Worm (Caenorhabditis elegans) whole organism, midembryonic: ENCODE results near the gene dach-1.

Experiments used
- T22C8.4 ChIP-seq: fragments of 200-800 bp; sonication (Bioruptor generic); IDR thresholded peaks from 2 replicates; pipeline ENCODE4 v1.3.6; 2022; ENCODE audit warnings: missing genetic modification characterization, missing compliant biosample characterization
- cog-1 ChIP-seq: sonication (generic microtip); optimal IDR thresholded peaks from 2 replicates; lab custom pipeline; 2016; ENCODE audit warnings: missing genetic modification characterization, missing compliant biosample characterization
- flt-1 ChIP-seq: fragments of 200-800 bp; sonication (Bioruptor generic); IDR thresholded peaks from 2 replicates; pipeline ENCODE4 v1.3.6; 2022; ENCODE audit warnings: missing genetic modification characterization, missing compliant biosample characterization
- klf-2 ChIP-seq: fragments of 200-800 bp; sonication (Bioruptor generic); conservative IDR thresholded peaks from 2 replicates; pipeline ENCODE4 v1.3.6; 2022; ENCODE audit warnings: missing genetic modification reagents, missing genetic modification characterization, missing compliant biosample characterization
- med-1 ChIP-seq: sonication (generic microtip); optimal IDR thresholded peaks from 2 replicates; lab custom pipeline; 2017; ENCODE audit warnings: missing genetic modification characterization, mild to moderate bottlenecking, missing compliant biosample characterization, antibody characterized with exemption, missing genetic modification reagents; ENCODE audit not compliant: insufficient read depth
- ref-1 ChIP-seq: fragments of 200-800 bp; sonication (Bioruptor generic); conservative IDR thresholded peaks from 2 replicates; pipeline ENCODE4 v1.3.6; 2022; ENCODE audit warnings: missing genetic modification reagents, missing genetic modification characterization, missing compliant biosample characterization
- tab-1 ChIP-seq: fragments of 200-800 bp; sonication (Bioruptor generic); IDR thresholded peaks from 2 replicates; pipeline ENCODE4 v1.3.6; 2022; ENCODE audit warnings: missing genetic modification characterization, missing compliant biosample characterization
- ztf-23 ChIP-seq: fragments of 200-800 bp; sonication (Bioruptor generic); IDR thresholded peaks from 2 replicates; pipeline ENCODE4 v1.3.6; 2022; ENCODE audit warnings: missing genetic modification reagents, missing genetic modification characterization, missing compliant biosample characterization
- ztf-29 ChIP-seq: fragments of 200-800 bp; sonication (Bioruptor generic); IDR thresholded peaks from 2 replicates; pipeline ENCODE4 v1.3.6; 2022; ENCODE audit warnings: missing genetic modification reagents, missing genetic modification characterization, missing compliant biosample characterization

The dach-1 gene

ce11 chrV:3922547-3922946 lies 27.3 kb upstream of the dach-1 start:
- no peak for TF ChIP-seq flt-1 (GFP tag; lab: Robert Waterston, UW)
- TF ChIP-seq ztf-29 (GFP tag; lab: Robert Waterston, UW), result no peak
- no peak for TF ChIP-seq cog-1 (tag; lab: Kevin White, UChicago)
- TF ChIP-seq ztf-23 (GFP tag; lab: Robert Waterston, UW), result no peak
- TF ChIP-seq tab-1 (GFP tag; lab: Robert Waterston, UW), result no peak
- TF ChIP-seq T22C8.4 (GFP tag; lab: Robert Waterston, UW), result no peak
- TF ChIP-seq med-1 (GFP tag; lab: Kevin White, UChicago), result no peak
- no peak for TF ChIP-seq klf-2 (GFP tag; lab: Robert Waterston, UW)
- TF ChIP-seq ref-1 (GFP tag; lab: Robert Waterston, UW), result no peak

DNA sequence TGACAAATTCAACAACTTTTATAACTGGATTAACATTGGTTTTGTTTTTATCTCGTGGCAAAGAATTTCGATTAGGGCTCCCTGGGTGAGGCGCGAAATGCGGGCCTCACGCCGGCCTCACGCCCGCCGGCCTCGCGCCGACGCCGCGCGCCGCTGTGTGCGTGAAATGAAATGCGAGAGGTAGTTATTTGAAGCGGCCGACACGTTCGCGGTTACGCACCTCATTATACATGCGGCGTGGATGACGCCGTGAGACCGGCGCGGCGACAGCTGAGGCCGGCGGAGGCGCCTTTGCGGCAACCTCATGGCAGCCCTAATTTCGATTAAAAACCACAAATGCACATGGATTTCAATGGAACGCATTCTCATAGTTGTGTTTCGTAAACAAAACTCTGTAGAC lies 22.3 kb upstream of the dach-1 start:
- TF ChIP-seq ztf-23 (GFP tag; lab: Robert Waterston, UW) (no peak), T22C8.4 (GFP tag; lab: Robert Waterston, UW) (no peak), ztf-29 (GFP tag; lab: Robert Waterston, UW) (no peak), tab-1 (GFP tag; lab: Robert Waterston, UW) (no peak), klf-2 (GFP tag; lab: Robert Waterston, UW) (0 out of 2 replicates have a peak, but pooled peaks have one; percentile 42), med-1 (GFP tag; lab: Kevin White, UChicago) (no peak), ref-1 (GFP tag; lab: Robert Waterston, UW) (no peak), cog-1 (tag; lab: Kevin White, UChicago) (no peak)

DNA sequence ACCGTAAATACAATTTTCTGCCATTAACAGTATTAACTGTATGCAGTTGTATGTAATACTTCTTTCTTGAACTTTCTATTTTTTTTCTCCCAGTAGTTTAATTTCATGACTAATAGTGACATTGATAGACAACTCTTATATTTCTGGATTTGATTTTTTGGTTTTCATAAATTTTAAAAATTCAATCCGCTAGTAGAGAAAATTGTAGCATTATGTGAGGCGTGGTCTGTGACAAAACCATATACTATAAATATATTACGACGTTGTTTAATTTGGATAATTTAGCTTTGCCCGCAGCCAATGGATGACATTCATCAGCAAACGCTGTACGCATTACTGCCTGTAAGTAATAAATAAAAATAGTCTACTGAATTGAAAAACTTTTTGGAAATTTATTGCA lies 20.7 kb upstream of the dach-1 start, which contains the start of gene srx-64:
srx-64 (plus strand) TSS at position 301 of the 400 bp plus-strand sequence.
- TF ChIP-seq ztf-23 (GFP tag; lab: Robert Waterston, UW), result no peak
- TF ChIP-seq ztf-29 (GFP tag; lab: Robert Waterston, UW), result no peak
- no peak for TF ChIP-seq ref-1 (GFP tag; lab: Robert Waterston, UW)
- no peak for TF ChIP-seq flt-1 (GFP tag; lab: Robert Waterston, UW)
- TF ChIP-seq T22C8.4 (GFP tag; lab: Robert Waterston, UW), result no peak
- TF ChIP-seq cog-1 (tag; lab: Kevin White, UChicago), result no peak
- no peak for TF ChIP-seq med-1 (GFP tag; lab: Kevin White, UChicago)
- TF ChIP-seq klf-2 (GFP tag; lab: Robert Waterston, UW), result no peak
- TF ChIP-seq tab-1 (GFP tag; lab: Robert Waterston, UW), result no peak

- no peak for TF ChIP-seq flt-1 (GFP tag; lab: Robert Waterston, UW)
- no peak for TF ChIP-seq ztf-29 (GFP tag; lab: Robert Waterston, UW)
- no peak for TF ChIP-seq T22C8.4 (GFP tag; lab: Robert Waterston, UW)
- TF ChIP-seq tab-1 (GFP tag; lab: Robert Waterston, UW), result no peak
- no peak for TF ChIP-seq ztf-23 (GFP tag; lab: Robert Waterston, UW)
- no peak for TF ChIP-seq klf-2 (GFP tag; lab: Robert Waterston, UW)
- no peak for TF ChIP-seq med-1 (GFP tag; lab: Kevin White, UChicago)
Observed at ce11 chrV:3931326-3931725, 18.5 kb upstream of the dach-1 start, which contains the start of gene srx-63. Gene srx-63 (plus strand): TSS chrV:3931626.

DNA sequence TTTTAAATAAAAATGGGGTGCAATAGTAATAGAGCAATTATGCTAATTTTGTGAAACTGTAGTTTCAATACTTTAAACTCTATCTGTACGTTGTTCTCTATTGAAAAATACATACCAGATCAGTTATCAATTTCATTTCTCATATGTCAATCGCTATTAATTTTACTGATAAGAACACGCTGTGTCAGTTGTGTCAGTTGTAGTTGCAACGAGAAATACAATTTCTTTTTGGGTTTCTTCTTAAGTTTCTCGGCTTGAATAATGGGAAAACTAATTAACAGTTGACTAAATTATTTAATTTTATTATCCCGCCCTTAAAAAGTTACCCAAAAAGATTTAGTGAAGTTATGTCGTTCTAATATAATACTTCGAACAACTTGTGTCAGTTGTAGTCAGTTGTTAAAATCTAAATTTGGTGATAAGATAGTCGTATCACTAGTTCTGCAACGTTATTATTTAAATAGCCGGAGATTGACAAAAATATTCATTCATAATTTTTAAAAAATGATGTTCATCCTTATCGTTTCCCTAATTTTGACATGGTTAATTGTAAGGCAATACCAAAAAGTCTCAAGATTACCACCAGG lies 13.8 kb upstream of the dach-1 start, which contains the start of gene cyp-35A5:
cyp-35A5 (plus strand) TSS at position 435 of the 587 bp plus-strand sequence.
- TF ChIP-seq T22C8.4 (GFP tag; lab: Robert Waterston, UW) (no peak), med-1 (GFP tag; lab: Kevin White, UChicago) (no peak), klf-2 (GFP tag; lab: Robert Waterston, UW) (no peak), tab-1 (GFP tag; lab: Robert Waterston, UW) (no peak), ztf-23 (GFP tag; lab: Robert Waterston, UW) (no peak), flt-1 (GFP tag; lab: Robert Waterston, UW) (no peak), cog-1 (tag; lab: Kevin White, UChicago) (no peak), ref-1 (GFP tag; lab: Robert Waterston, UW) (no peak), ztf-29 (GFP tag; lab: Robert Waterston, UW) (no peak)

DNA sequence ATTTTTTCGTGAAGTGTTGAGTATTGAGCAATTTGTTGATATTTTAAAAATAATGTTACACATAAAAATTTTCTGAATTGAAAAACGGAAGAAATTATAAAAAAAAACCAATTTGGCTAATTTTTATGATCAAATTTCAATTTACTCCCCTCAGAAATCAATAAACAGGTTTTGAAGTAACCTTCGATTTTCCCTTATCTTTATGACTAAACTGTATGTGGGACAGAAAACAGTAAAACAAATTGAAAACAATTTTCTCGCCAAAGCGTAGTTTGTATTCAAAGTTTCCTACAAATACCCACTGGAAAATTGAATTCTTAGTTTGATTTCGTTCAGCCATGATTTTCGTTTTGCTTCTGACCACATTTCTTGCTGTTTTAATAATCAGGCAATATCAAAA lies 11.0 kb upstream of the dach-1 start, which contains the start of gene cyp-35B1:
cyp-35B1 (plus strand) TSS at position 244 of the 400 bp plus-strand sequence.
- no peak for TF ChIP-seq tab-1 (GFP tag; lab: Robert Waterston, UW)
- no peak for TF ChIP-seq cog-1 (tag; lab: Kevin White, UChicago)
- TF ChIP-seq klf-2 (GFP tag; lab: Robert Waterston, UW), result no peak
- no peak for TF ChIP-seq flt-1 (GFP tag; lab: Robert Waterston, UW)

- no peak for TF ChIP-seq med-1 (GFP tag; lab: Kevin White, UChicago)
- no peak for TF ChIP-seq ref-1 (GFP tag; lab: Robert Waterston, UW)
- no peak for TF ChIP-seq ztf-29 (GFP tag; lab: Robert Waterston, UW)
- TF ChIP-seq cog-1 (tag; lab: Kevin White, UChicago), result no peak
- TF ChIP-seq klf-2 (GFP tag; lab: Robert Waterston, UW), result no peak
- no peak for TF ChIP-seq flt-1 (GFP tag; lab: Robert Waterston, UW)
- TF ChIP-seq T22C8.4 (GFP tag; lab: Robert Waterston, UW), result no peak
- no peak for TF ChIP-seq tab-1 (GFP tag; lab: Robert Waterston, UW)
- no peak for TF ChIP-seq ztf-23 (GFP tag; lab: Robert Waterston, UW)
Observed at ce11 chrV:3941860-3942259, 8.0 kb upstream of the dach-1 start, which contains the start of gene cyp-35B2. Gene cyp-35B2 (plus strand): TSS chrV:3942160.

DNA sequence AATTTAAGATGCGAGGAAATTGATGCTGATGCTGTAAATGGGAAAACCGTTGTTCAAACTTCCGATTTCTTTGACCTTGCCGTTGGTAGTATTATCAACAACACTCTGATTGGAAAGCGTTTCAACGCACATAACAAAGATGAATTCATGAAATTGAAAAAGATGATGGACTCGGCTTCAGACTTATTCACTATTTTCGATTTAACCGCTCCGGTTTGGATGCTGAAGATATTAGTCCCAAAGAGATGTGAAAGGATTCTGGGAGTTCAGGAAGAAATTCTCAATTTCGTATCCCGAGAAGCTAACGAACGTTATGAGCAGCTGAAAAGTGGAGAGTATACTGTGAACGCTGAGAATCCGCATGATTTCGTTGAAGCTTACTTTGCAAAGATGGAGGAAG lies 6.5 kb upstream of the dach-1 start:
- TF ChIP-seq ztf-23 (GFP tag; lab: Robert Waterston, UW), result no peak
- TF ChIP-seq ztf-29 (GFP tag; lab: Robert Waterston, UW), result no peak
- TF ChIP-seq T22C8.4 (GFP tag; lab: Robert Waterston, UW), result no peak
- TF ChIP-seq klf-2 (GFP tag; lab: Robert Waterston, UW), result no peak
- TF ChIP-seq med-1 (GFP tag; lab: Kevin White, UChicago), result no peak
- no peak for TF ChIP-seq flt-1 (GFP tag; lab: Robert Waterston, UW)

DNA sequence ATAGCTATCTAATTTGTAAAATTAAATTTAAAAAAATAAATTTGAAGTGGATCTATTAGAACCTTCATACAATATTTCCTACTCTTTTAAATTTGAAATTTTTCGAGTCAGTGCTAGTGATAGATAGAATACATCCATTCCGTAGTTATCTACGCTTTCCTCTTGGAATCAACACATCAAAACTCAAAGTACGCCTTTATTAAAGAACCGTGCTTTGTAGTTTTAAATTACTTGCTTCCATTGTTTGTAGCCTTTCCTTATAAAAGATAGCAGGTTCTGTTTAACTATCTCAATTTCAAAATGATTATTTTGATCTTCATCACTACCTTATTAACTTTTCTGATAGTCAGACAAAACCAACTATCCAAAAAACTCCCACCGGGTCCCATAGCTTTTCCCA lies 4.8 kb upstream of the dach-1 start, which contains the start of gene cyp-35B3:
cyp-35B3 (plus strand) TSS at position 301 of the 400 bp plus-strand sequence.
- TF ChIP-seq cog-1 (tag; lab: Kevin White, UChicago), result no peak
- TF ChIP-seq flt-1 (GFP tag; lab: Robert Waterston, UW), result no peak
- no peak for TF ChIP-seq tab-1 (GFP tag; lab: Robert Waterston, UW)
- no peak for TF ChIP-seq klf-2 (GFP tag; lab: Robert Waterston, UW)
- TF ChIP-seq ztf-29 (GFP tag; lab: Robert Waterston, UW), result no peak
- no peak for TF ChIP-seq med-1 (GFP tag; lab: Kevin White, UChicago)
- TF ChIP-seq T22C8.4 (GFP tag; lab: Robert Waterston, UW), result no peak
- no peak for TF ChIP-seq ztf-23 (GFP tag; lab: Robert Waterston, UW)
- TF ChIP-seq ref-1 (GFP tag; lab: Robert Waterston, UW), result no peak
